Fruit fly (Drosophila melanogaster) whole organism, embryonic: Measurements from ENCODE around the gene PolQ.

ENCODE experiments used
- Antp ChIP-seq: fragments of 200-800 bp; sonication (Bioruptor generic); optimal IDR thresholded peaks from 3 replicates; lab custom pipeline; 2016; ENCODE audit warnings: missing biosample characterization, missing genetic modification characterization
- Atf3 ChIP-seq: fragments of 200-800 bp; sonication (Bioruptor generic); optimal IDR thresholded peaks from 3 replicates; lab custom pipeline; 2016; ENCODE audit warnings: missing biosample characterization, missing genetic modification characterization
- Awh ChIP-seq: fragments of 200-800 bp; sonication (Bioruptor generic); IDR thresholded peaks from 2 replicates; pipeline ENCODE4, ENCODE4 v1.3.6; 2022; ENCODE audit warnings: missing biosample characterization, missing genetic modification characterization
- C15 ChIP-seq: fragments of 200-800 bp; sonication (Bioruptor generic); IDR thresholded peaks from 3 replicates; pipeline ENCODE4 v1.3.6; 2022; ENCODE audit warnings: missing biosample characterization, missing genetic modification characterization
- CG1024 ChIP-seq: fragments of 200-800 bp; sonication (Bioruptor generic); IDR thresholded peaks from 2 replicates; pipeline ENCODE4 v1.3.6; 2022; ENCODE audit warnings: missing biosample characterization, missing genetic modification characterization
- CG10431 ChIP-seq: fragments of 200-800 bp; sonication (Bioruptor generic); optimal IDR thresholded peaks from 3 replicates; lab custom pipeline; 2018; ENCODE audit warnings: missing biosample characterization, mild to moderate bottlenecking, missing genetic modification characterization
- CG11247 ChIP-seq: fragments of 200-800 bp; sonication (Bioruptor generic); IDR thresholded peaks from 2 replicates; pipeline ENCODE4 v1.3.6; 2022; ENCODE audit warnings: missing biosample characterization, missing genetic modification characterization
- CG11456 ChIP-seq: fragments of 200-800 bp; sonication (Bioruptor generic); IDR thresholded peaks from 3 replicates; pipeline ENCODE4 v1.3.6; 2022; ENCODE audit warnings: missing biosample characterization, missing genetic modification characterization
- CG11504 ChIP-seq: fragments of 200-800 bp; sonication (Bioruptor generic); optimal IDR thresholded peaks from 3 replicates; lab custom pipeline; 2019; ENCODE audit warnings: missing biosample characterization, mild to moderate bottlenecking, missing genetic modification characterization, moderate library complexity
- CG1233 ChIP-seq: fragments of 200-800 bp; sonication (Bioruptor generic); optimal IDR thresholded peaks from 4 replicates; lab custom pipeline; 2018; ENCODE audit warnings: missing biosample characterization, mild to moderate bottlenecking, missing genetic modification characterization
- CG13424 ChIP-seq: fragments of 200-800 bp; sonication (Bioruptor generic); optimal IDR thresholded peaks from 2 replicates; lab custom pipeline; 2019; ENCODE audit warnings: missing biosample characterization, mild to moderate bottlenecking, missing genetic modification characterization, moderate library complexity
- CG15601 ChIP-seq: fragments of 200-800 bp; sonication (Bioruptor generic); optimal IDR thresholded peaks from 3 replicates; lab custom pipeline; 2019; ENCODE audit warnings: missing biosample characterization, mild to moderate bottlenecking, missing genetic modification characterization, moderate library complexity
- CG1603 ChIP-seq: fragments of 200-800 bp; sonication (Bioruptor generic); optimal IDR thresholded peaks from 2 replicates; lab custom pipeline; 2019; ENCODE audit warnings: missing biosample characterization, mild to moderate bottlenecking, missing genetic modification characterization, moderate library complexity
- CG17359 ChIP-seq: fragments of 200-800 bp; sonication (Bioruptor generic); optimal IDR thresholded peaks from 3 replicates; lab custom pipeline; 2018; ENCODE audit warnings: missing biosample characterization, mild to moderate bottlenecking, missing genetic modification characterization, moderate library complexity
- CG18011 ChIP-seq: fragments of 200-800 bp; sonication (Bioruptor generic); optimal IDR thresholded peaks from 2 replicates; lab custom pipeline; 2017; ENCODE audit warnings: missing biosample characterization, missing genetic modification characterization, mild to moderate bottlenecking, moderate library complexity, missing genotype
- CG18599 ChIP-seq: fragments of 200-800 bp; sonication (Bioruptor generic); optimal IDR thresholded peaks from 3 replicates; lab custom pipeline; 2017; ENCODE audit warnings: missing biosample characterization, missing genetic modification characterization, mild to moderate bottlenecking, moderate library complexity, missing genetic modification reagents
- CG30431 ChIP-seq: fragments of 200-800 bp; sonication (Bioruptor generic); optimal IDR thresholded peaks from 2 replicates; lab custom pipeline; 2017; ENCODE audit warnings: missing biosample characterization, missing genetic modification characterization
- CG3065 ChIP-seq: fragments of 200-800 bp; sonication (Bioruptor generic); optimal IDR thresholded peaks from 2 replicates; lab custom pipeline; 2016; ENCODE audit warnings: missing biosample characterization, missing genetic modification characterization
- CG31441 ChIP-seq: fragments of 200-800 bp; sonication (Bioruptor generic); IDR thresholded peaks from 2 replicates; pipeline ENCODE4 v1.3.6; 2022; ENCODE audit warnings: missing biosample characterization, missing genetic modification characterization
- CG6791 ChIP-seq: fragments of 200-800 bp; sonication (Bioruptor generic); IDR thresholded peaks from 3 replicates; pipeline ENCODE4 v1.3.6; 2022; ENCODE audit warnings: missing biosample characterization, missing genetic modification characterization; ENCODE audit not compliant: partially characterized antibody
- CG9215 ChIP-seq: fragments of 200-800 bp; sonication (Bioruptor generic); IDR thresholded peaks from 2 replicates; pipeline ENCODE4 v1.3.6; 2022; ENCODE audit warnings: missing biosample characterization, missing genetic modification characterization
- Dip2 ChIP-seq: fragments of 200-800 bp; sonication (Bioruptor generic); IDR thresholded peaks from 2 replicates; pipeline ENCODE4 v1.3.6; 2022; ENCODE audit warnings: missing biosample characterization, missing genetic modification characterization
- ERR ChIP-seq: fragments of 200-800 bp; sonication (Bioruptor generic); optimal IDR thresholded peaks from 2 replicates; lab custom pipeline; 2016; ENCODE audit warnings: missing biosample characterization, missing genetic modification characterization
- HLH54F ChIP-seq: fragments of 200-800 bp; sonication (Bioruptor generic); optimal IDR thresholded peaks from 3 replicates; lab custom pipeline; 2016; ENCODE audit warnings: missing biosample characterization, missing genetic modification characterization
- Jarid2 ChIP-seq: fragments of 200-800 bp; sonication (Bioruptor generic); optimal IDR thresholded peaks from 3 replicates; lab custom pipeline; 2017; ENCODE audit warnings: mild to moderate bottlenecking, missing biosample characterization, missing genetic modification reagents, missing genetic modification characterization
- MESR4 ChIP-seq: fragments of 200-800 bp; sonication (Bioruptor generic); optimal IDR thresholded peaks from 2 replicates; lab custom pipeline; 2018; ENCODE audit warnings: missing biosample characterization, mild to moderate bottlenecking, missing genetic modification characterization, moderate library complexity
- MTF-1 ChIP-seq: fragments of 200-800 bp; sonication (Bioruptor generic); optimal IDR thresholded peaks from 2 replicates; lab custom pipeline; 2018; ENCODE audit warnings: missing biosample characterization, mild to moderate bottlenecking, missing genetic modification characterization, borderline replicate concordance
- NC2α ChIP-seq: fragments of 200-800 bp; sonication (Bioruptor generic); optimal IDR thresholded peaks from 2 replicates; lab custom pipeline; 2016; ENCODE audit warnings: missing biosample characterization, missing genetic modification characterization
- Stat92E ChIP-seq, 3 experiments: fragments of >200 bp in 2 of 3; fragments of 200-800 bp in 1 of 3; sonication (Bioruptor generic) in 1 of 3; optimal IDR thresholded peaks; 2 replicates each; lab custom pipeline; 2017 to 2019; ENCODE audit warnings: missing biosample characterization in 3 of 3, missing genetic modification characterization in 3 of 3, mild to moderate bottlenecking in 1 of 3, moderate library complexity in 1 of 3
- Taf1 ChIP-seq: fragments of 200-800 bp; sonication (Bioruptor generic); IDR thresholded peaks from 2 replicates; pipeline ENCODE4 v1.3.6; 2022; ENCODE audit warnings: missing biosample characterization, missing genetic modification characterization
- Usf ChIP-seq: fragments of 200-800 bp; sonication (Bioruptor generic); optimal IDR thresholded peaks from 2 replicates; lab custom pipeline; 2017; ENCODE audit warnings: missing genotype, missing biosample characterization, missing genetic modification characterization
- al ChIP-seq: fragments of 200-800 bp; sonication (Bioruptor generic); IDR thresholded peaks from 2 replicates; pipeline ENCODE4 v1.3.6; 2022; ENCODE audit warnings: missing biosample characterization, missing genetic modification characterization
- bbx ChIP-seq: fragments of 200-800 bp; sonication (Bioruptor generic); IDR thresholded peaks from 2 replicates; pipeline ENCODE4 v1.3.6; 2022; ENCODE audit warnings: missing biosample characterization, missing genetic modification characterization; ENCODE audit not compliant: partially characterized antibody
- chm ChIP-seq: fragments of 200-800 bp; sonication (Bioruptor generic); IDR thresholded peaks from 2 replicates; pipeline ENCODE4 v1.3.6; 2022; ENCODE audit warnings: missing biosample characterization, missing genetic modification characterization
- crol ChIP-seq: fragments of 200-800 bp; sonication (Bioruptor generic); IDR thresholded peaks from 2 replicates; pipeline ENCODE4 v1.3.6; 2022; ENCODE audit warnings: missing biosample characterization, missing genetic modification characterization
- dpn ChIP-seq, 2 experiments: fragments of 200-800 bp; sonication (Bioruptor generic); optimal IDR thresholded peaks; 3 replicates each; lab custom pipeline; 2016; ENCODE audit warnings: missing biosample characterization in 2 of 2, missing genetic modification characterization in 2 of 2
- emc ChIP-seq: fragments of 200-800 bp; sonication (Bioruptor generic); optimal IDR thresholded peaks from 2 replicates; lab custom pipeline; 2016; ENCODE audit warnings: missing biosample characterization, missing genetic modification characterization
- fd102C ChIP-seq: fragments of 200-800 bp; sonication (Bioruptor generic); optimal IDR thresholded peaks from 2 replicates; lab custom pipeline; 2018; ENCODE audit warnings: missing biosample characterization, mild to moderate bottlenecking, missing genetic modification characterization, moderate library complexity
- fd3F ChIP-seq: fragments of 200-800 bp; sonication (Bioruptor generic); optimal IDR thresholded peaks from 2 replicates; lab custom pipeline; 2018; ENCODE audit warnings: missing biosample characterization, mild to moderate bottlenecking, missing genetic modification characterization, moderate library complexity
- fd96Cb ChIP-seq: fragments of 200-800 bp; sonication (Bioruptor generic); optimal IDR thresholded peaks from 2 replicates; lab custom pipeline; 2018; ENCODE audit warnings: missing biosample characterization, mild to moderate bottlenecking, missing genetic modification characterization, moderate library complexity
- grau ChIP-seq: fragments of 200-800 bp; optimal IDR thresholded peaks from 3 replicates; lab custom pipeline; 2019; ENCODE audit warnings: missing biosample characterization, mild to moderate bottlenecking, missing genetic modification characterization, moderate library complexity
- ham ChIP-seq: fragments of 200-800 bp; sonication (Bioruptor generic); IDR thresholded peaks from 2 replicates; pipeline ENCODE4 v1.3.6; 2022; ENCODE audit warnings: missing biosample characterization, missing genetic modification characterization
- jumu ChIP-seq: fragments of 200-800 bp; sonication (Bioruptor generic); optimal IDR thresholded peaks from 3 replicates; lab custom pipeline; 2016; ENCODE audit warnings: missing biosample characterization, missing genetic modification characterization
- nom ChIP-seq: fragments of 200-800 bp; sonication (Bioruptor generic); optimal IDR thresholded peaks from 2 replicates; lab custom pipeline; 2017; ENCODE audit warnings: missing biosample characterization, missing genetic modification characterization, mild to moderate bottlenecking, moderate library complexity, missing genetic modification reagents
- org-1 ChIP-seq: fragments of 200-800 bp; sonication (Bioruptor generic); optimal IDR thresholded peaks from 2 replicates; lab custom pipeline; 2017; ENCODE audit warnings: missing biosample characterization, missing genetic modification characterization
- pb ChIP-seq: fragments of 200-800 bp; sonication (Bioruptor generic); optimal IDR thresholded peaks from 3 replicates; lab custom pipeline; 2016; ENCODE audit warnings: missing biosample characterization, missing genetic modification characterization
- stwl ChIP-seq: fragments of 200-800 bp; sonication (Bioruptor generic); optimal IDR thresholded peaks from 3 replicates; lab custom pipeline; 2018; ENCODE audit warnings: missing biosample characterization, mild to moderate bottlenecking, missing genetic modification characterization, moderate library complexity
- tup ChIP-seq: fragments of 200-800 bp; sonication (Bioruptor generic); optimal IDR thresholded peaks from 2 replicates; lab custom pipeline; 2016; ENCODE audit warnings: missing biosample characterization, mild to moderate bottlenecking, missing genetic modification characterization, moderate library complexity
- unpg ChIP-seq: fragments of 200-800 bp; sonication (Bioruptor generic); optimal IDR thresholded peaks from 3 replicates; lab custom pipeline; 2018; ENCODE audit warnings: missing biosample characterization, mild to moderate bottlenecking, missing genetic modification characterization, moderate library complexity
- vfl ChIP-seq: fragments of 200-800 bp; sonication (Bioruptor generic); optimal IDR thresholded peaks from 2 replicates; lab custom pipeline; 2016; ENCODE audit warnings: missing biosample characterization, missing genetic modification characterization
- z ChIP-seq: fragments of 200-800 bp; sonication (Bioruptor generic); IDR thresholded peaks from 3 replicates; pipeline ENCODE4 v1.3.6; 2022; ENCODE audit warnings: missing biosample characterization, missing genetic modification characterization

Gene PolQ

dm6 chr3R:12751027-12751426 lies 38.9 kb upstream of the PolQ start (continued):
- TF ChIP-seq CG1233 (GFP tag; lab: Kevin White, UChicago) (no peak), NC2α (GFP tag; lab: Kevin White, UChicago) (no peak), CG31441 (GFP tag; lab: Robert Waterston, UW) (no peak; the same call in 1 of the 2 replicates), dpn (GFP tag; optimal IDR thresholded peaks at IDR 0.05; lab: Kevin White, UChicago) (peak; percentile 8), chm (GFP tag; lab: Robert Waterston, UW) (no peak), Awh (GFP tag; lab: Robert Waterston, UW) (no peak), pb (GFP tag; lab: Kevin White, UChicago) (no peak), MTF-1 (GFP tag; lab: Kevin White, UChicago) (no peak), CG11504 (tag; lab: Kevin White, UChicago) (peak; percentile 61), CG11456 (GFP tag; lab: Robert Waterston, UW) (no peak), CG3065 (no peak), Usf (no peak), CG13424 (tag; lab: Kevin White, UChicago) (peak; percentile 19), CG10431 (GFP tag; lab: Kevin White, UChicago) (no peak), Stat92E (GFP tag; optimal IDR thresholded peaks at IDR 0.05; lab: Kevin White, UChicago) (no peak), org-1 (GFP tag; lab: Kevin White, UChicago) (no peak), Dip2 (GFP tag; lab: Robert Waterston, UW) (no peak), ERR (GFP tag; lab: Kevin White, UChicago) (no peak), nom (no peak), emc (GFP tag; lab: Kevin White, UChicago) (no peak), tup (GFP tag; lab: Kevin White, UChicago) (no peak), CG1024 (no peak), vfl (GFP tag; lab: Kevin White, UChicago) (no peak), z (GFP tag; lab: Robert Waterston, UW) (no peak), CG18011 (GFP tag; lab: Kevin White, UChicago) (no peak), CG11247 (GFP tag; lab: Robert Waterston, UW) (0 out of 2 replicates have a peak, but pooled peaks have one; percentile 29), al (no peak), crol (no peak), CG17359 (no peak), Jarid2 (GFP tag; lab: Kevin White, UChicago) (no peak), CG30431 (no peak), CG6791 (GFP tag; lab: Robert Waterston, UW) (no peak), CG9215 (GFP tag; lab: Robert Waterston, UW) (peak; percentile 10; the same call in 1 of the 2 replicates), CG15601 (tag; lab: Kevin White, UChicago) (no peak), MESR4 (no peak), C15 (no peak), HLH54F (GFP tag; lab: Kevin White, UChicago) (no peak), stwl (tag; lab: Kevin White, UChicago) (no peak), Atf3 (GFP tag; lab: Kevin White, UChicago) (no peak), grau (tag; lab: Kevin White, UChicago) (no peak), fd3F (GFP tag; lab: Kevin White, UChicago) (no peak), CG18599 (GFP tag; lab: Kevin White, UChicago) (peak; percentile 69), fd102C (GFP tag; lab: Kevin White, UChicago) (no peak), fd96Cb (tag; lab: Kevin White, UChicago) (no peak), Antp (GFP tag; lab: Kevin White, UChicago) (no peak), unpg (no peak), CG1603 (tag; lab: Kevin White, UChicago) (no peak), ham (GFP tag; lab: Robert Waterston, UW) (no peak), Taf1 (GFP tag; lab: Robert Waterston, UW) (0 out of 2 replicates have a peak, but pooled peaks have one; percentile 12), bbx (GFP tag; lab: Robert Waterston, UW) (no peak), jumu (GFP tag; lab: Kevin White, UChicago) (no peak)
